Worm (Caenorhabditis elegans): Measurements from ENCODE around the gene irld-52.

ce11 chrV:15735720-15736119, 43.8 kb upstream of the irld-52 start, which contains the start of gene str-27:
- TF ChIP-seq med-1 (GFP tag; optimal IDR thresholded peaks at IDR 0.05; ENCODE audit: insufficient read depth): no peak
- TF ChIP-seq ztf-23 (GFP tag; IDR thresholded peaks at IDR 0.05): no peak
- TF ChIP-seq cog-1 (tag; optimal IDR thresholded peaks at IDR 0.05): no peak
- TF ChIP-seq tab-1 (GFP tag; IDR thresholded peaks at IDR 0.05): no peak
- TF ChIP-seq T22C8.4 (GFP tag; IDR thresholded peaks at IDR 0.05): no peak
- TF ChIP-seq ztf-29 (GFP tag; IDR thresholded peaks at IDR 0.05): no peak
- no peak for TF ChIP-seq klf-2 (GFP tag; conservative IDR thresholded peaks at IDR 0.05)
